Worm (Caenorhabditis elegans) whole organism, late embryonic: ENCODE results near the gene T01C3.2.

Source experiments
- C38D4.7 ChIP-seq: fragments of 200-800 bp; sonication (Bioruptor generic); optimal IDR thresholded peaks from 2 replicates; lab custom pipeline; 2018; ENCODE audit warnings: mild to moderate bottlenecking, missing genetic modification characterization, moderate library complexity, missing compliant biosample characterization
- F13H6.1 ChIP-seq: sonication (generic microtip); optimal IDR thresholded peaks from 2 replicates; lab custom pipeline; 2016; ENCODE audit warnings: missing genetic modification characterization, missing compliant biosample characterization
- K09A11.1 ChIP-seq: sonication (generic microtip); optimal IDR thresholded peaks from 2 replicates; lab custom pipeline; 2017; ENCODE audit warnings: antibody characterized with exemption, mild to moderate bottlenecking, missing genetic modification characterization, missing compliant biosample characterization; ENCODE audit not compliant: insufficient read depth
- ama-1 ChIP-seq: fragments of 150-350 bp; optimal IDR thresholded peaks from 2 replicates; lab custom pipeline; 2014
- ceh-22 ChIP-seq: sonication (generic microtip); optimal IDR thresholded peaks from 2 replicates; lab custom pipeline; 2017; ENCODE audit warnings: missing biosample characterization, missing genetic modification characterization
- ceh-31 ChIP-seq: sonication (generic microtip); optimal IDR thresholded peaks from 2 replicates; lab custom pipeline; 2016; ENCODE audit warnings: missing genetic modification characterization, missing compliant biosample characterization
- ceh-48 ChIP-seq: sonication (generic microtip); optimal IDR thresholded peaks from 2 replicates; lab custom pipeline; 2016; ENCODE audit warnings: missing genetic modification characterization, inconsistent platforms, missing compliant biosample characterization
- ceh-6 ChIP-seq: fragments of 200-800 bp; sonication (Bioruptor generic); optimal IDR thresholded peaks from 2 replicates; lab custom pipeline; 2018; ENCODE audit warnings: mild to moderate bottlenecking, missing genetic modification characterization, missing compliant biosample characterization
- che-1 ChIP-seq: sonication (generic microtip); optimal IDR thresholded peaks from 2 replicates; lab custom pipeline; 2016; ENCODE audit warnings: mild to moderate bottlenecking, missing genetic modification characterization, missing compliant biosample characterization
- dmd-4 ChIP-seq: sonication (generic microtip); optimal IDR thresholded peaks from 2 replicates; lab custom pipeline; 2016; ENCODE audit warnings: borderline replicate concordance, missing genetic modification characterization, missing compliant biosample characterization
- ets-4 ChIP-seq: sonication (generic microtip); optimal IDR thresholded peaks from 2 replicates; lab custom pipeline; 2016; ENCODE audit warnings: missing genetic modification characterization, missing compliant biosample characterization
- gmeb-2 ChIP-seq: sonication (generic microtip); optimal IDR thresholded peaks from 2 replicates; lab custom pipeline; 2016; ENCODE audit warnings: missing genetic modification characterization, inconsistent platforms, missing compliant biosample characterization
- hlh-13 ChIP-seq: fragments of 200-800 bp; sonication (Bioruptor generic); optimal IDR thresholded peaks from 2 replicates; lab custom pipeline; 2018; ENCODE audit warnings: mild to moderate bottlenecking, missing genetic modification characterization, missing compliant biosample characterization
- hlh-30 ChIP-seq: sonication (generic microtip); optimal IDR thresholded peaks from 2 replicates; lab custom pipeline; 2017; ENCODE audit warnings: antibody characterized with exemption, missing genetic modification characterization, missing compliant biosample characterization; ENCODE audit not compliant: insufficient read depth
- hlh-6 ChIP-seq: sonication (generic microtip); optimal IDR thresholded peaks from 2 replicates; lab custom pipeline; 2016; ENCODE audit warnings: missing genotype, missing genetic modification characterization, missing compliant biosample characterization
- lim-6 ChIP-seq: sonication (generic microtip); optimal IDR thresholded peaks from 2 replicates; lab custom pipeline; 2016; ENCODE audit warnings: missing genetic modification characterization, missing compliant biosample characterization
- lin-11 ChIP-seq: fragments of 200-800 bp; sonication (Bioruptor generic); optimal IDR thresholded peaks from 2 replicates; lab custom pipeline; 2018; ENCODE audit warnings: mild to moderate bottlenecking, missing genetic modification characterization, missing compliant biosample characterization
- mec-3 ChIP-seq: sonication (generic microtip); optimal IDR thresholded peaks from 2 replicates; lab custom pipeline; 2016; ENCODE audit warnings: borderline replicate concordance, missing genetic modification characterization, missing compliant biosample characterization
- nfya-1 ChIP-seq: sonication (generic microtip); optimal IDR thresholded peaks from 2 replicates; lab custom pipeline; 2017; ENCODE audit warnings: missing genetic modification characterization, mild to moderate bottlenecking, missing compliant biosample characterization, antibody characterized with exemption, moderate library complexity
- nhr-11 ChIP-seq: fragments of 150-350 bp; optimal IDR thresholded peaks from 2 replicates; lab custom pipeline; 2014; ENCODE audit warnings: missing biosample characterization, missing genetic modification characterization
- nhr-232 ChIP-seq: sonication (generic microtip); optimal IDR thresholded peaks from 2 replicates; lab custom pipeline; 2016; ENCODE audit warnings: missing genetic modification characterization, missing compliant biosample characterization
- npax-4 ChIP-seq: sonication (generic microtip); optimal IDR thresholded peaks from 2 replicates; lab custom pipeline; 2016; ENCODE audit warnings: missing genetic modification characterization, missing compliant biosample characterization
- pag-3 ChIP-seq: sonication (generic microtip); optimal IDR thresholded peaks from 2 replicates; lab custom pipeline; 2016; ENCODE audit warnings: missing compliant biosample characterization, missing genetic modification characterization, borderline replicate concordance
- pat-9 ChIP-seq: fragments of 200-800 bp; sonication (Bioruptor generic); optimal IDR thresholded peaks from 2 replicates; lab custom pipeline; 2018; ENCODE audit warnings: mild to moderate bottlenecking, missing genetic modification characterization, moderate library complexity, missing compliant biosample characterization
- pax-1 ChIP-seq: fragments of 150-350 bp; optimal IDR thresholded peaks from 2 replicates; lab custom pipeline; 2014; ENCODE audit warnings: missing biosample characterization, missing genetic modification characterization
- ref-2 ChIP-seq: sonication (generic microtip); optimal IDR thresholded peaks from 2 replicates; lab custom pipeline; 2016; ENCODE audit warnings: missing genetic modification characterization, missing compliant biosample characterization
- sox-2 ChIP-seq: fragments of 200-800 bp; sonication (Bioruptor generic); IDR thresholded peaks from 2 replicates; pipeline ENCODE4 v1.3.6; 2022; ENCODE audit warnings: missing genetic modification reagents, missing genetic modification characterization, missing compliant biosample characterization
- sox-4 ChIP-seq: sonication (generic microtip); optimal IDR thresholded peaks from 2 replicates; lab custom pipeline; 2017; ENCODE audit warnings: mild to moderate bottlenecking, missing genetic modification characterization, inconsistent platforms, missing compliant biosample characterization
- syd-9 ChIP-seq: sonication (generic microtip); optimal IDR thresholded peaks from 2 replicates; lab custom pipeline; 2016; ENCODE audit warnings: mild to moderate bottlenecking, missing genetic modification characterization, moderate library complexity, missing compliant biosample characterization
- tbx-2 ChIP-seq: sonication (generic microtip); optimal IDR thresholded peaks from 2 replicates; lab custom pipeline; 2016; ENCODE audit warnings: missing genetic modification characterization, missing compliant biosample characterization
- unc-42 ChIP-seq: sonication (generic microtip); optimal IDR thresholded peaks from 2 replicates; lab custom pipeline; 2016; ENCODE audit warnings: missing genotype, missing genetic modification characterization, missing compliant biosample characterization
- ztf-16 ChIP-seq: sonication (generic microtip); optimal IDR thresholded peaks from 2 replicates; lab custom pipeline; 2017; ENCODE audit warnings: missing genetic modification characterization, missing compliant biosample characterization

Gene T01C3.2

DNA sequence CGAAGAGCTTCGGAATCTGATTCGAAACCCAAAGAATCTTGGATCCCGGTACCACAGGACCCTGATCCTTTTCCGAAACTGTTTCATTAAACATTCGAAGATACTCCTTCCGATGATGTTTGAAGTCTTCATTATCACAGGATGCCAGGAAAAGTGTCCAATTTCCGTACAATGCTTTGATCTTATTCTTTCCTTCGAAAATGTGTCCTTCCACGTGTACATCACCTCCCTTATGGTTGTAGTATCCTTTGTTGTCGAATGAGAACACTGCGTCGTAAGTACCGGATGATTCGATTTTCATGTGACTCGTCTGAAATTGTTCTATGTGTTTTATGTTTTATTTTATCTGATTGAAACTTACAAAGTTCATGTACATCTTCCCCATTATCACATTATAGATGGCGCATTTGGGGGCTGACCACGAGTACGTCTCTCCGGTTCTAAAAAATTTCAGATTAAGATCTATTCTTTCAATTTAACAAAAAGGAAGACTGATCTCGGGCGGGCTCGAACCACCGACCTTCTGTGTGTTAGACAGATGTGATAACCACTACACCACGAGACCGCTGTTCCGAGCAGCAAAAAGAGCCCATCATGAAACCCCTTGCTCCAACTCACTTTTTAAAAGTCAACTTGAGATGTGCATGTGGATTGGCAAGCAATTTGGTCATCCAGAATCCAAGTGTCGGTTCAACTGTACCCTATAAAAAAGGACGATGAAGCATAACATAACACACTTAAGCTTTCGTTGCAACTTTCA is 21.8 kb downstream of the T01C3.2 start:
- TF ChIP-seq ama-1 (no peak), ceh-6 (no peak), pax-1 (no peak)

ce11 chrV:15013328-15013727 is 22.4 kb downstream of the T01C3.2 start:
- no peak for TF ChIP-seq sox-2 (GFP tag; lab: Robert Waterston, UW)
- TF ChIP-seq hlh-13, result no peak
- TF ChIP-seq syd-9, result no peak

DNA sequence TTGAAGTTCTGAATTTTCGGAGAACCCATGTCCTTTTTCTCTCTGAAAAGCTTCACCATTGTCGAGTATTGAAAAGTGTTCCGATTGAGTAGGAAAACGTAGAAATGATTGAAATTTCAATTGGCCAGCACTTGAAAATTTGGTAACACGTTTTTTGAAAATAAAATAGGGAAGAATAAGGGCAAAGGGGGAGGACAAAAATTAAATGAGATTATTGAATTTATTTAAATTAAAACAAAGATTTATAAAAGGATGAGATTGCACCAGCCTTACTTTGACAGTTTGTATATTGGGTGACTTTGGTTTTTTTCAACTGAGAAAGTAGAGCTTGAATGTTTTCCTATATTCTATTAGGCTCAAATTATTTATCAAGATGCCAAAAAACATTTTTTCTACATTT is 23.2 kb downstream of the T01C3.2 start, which contains the start of gene obr-2:
obr-2 (minus strand) TSS at position 101 of the 400 bp plus-strand sequence.
- TF ChIP-seq lim-6 (tag; lab: Kevin White, UChicago) (no peak), lin-11 (no peak), nhr-11 (no peak), gmeb-2 (tag; lab: Kevin White, UChicago) (no peak)

ce11 chrV:15015799-15016198 is 24.8 kb downstream of the T01C3.2 start:
- TF ChIP-seq nfya-1 (tag; lab: Kevin White, UChicago) (peak; percentile 13), nhr-232 (no peak)

DNA sequence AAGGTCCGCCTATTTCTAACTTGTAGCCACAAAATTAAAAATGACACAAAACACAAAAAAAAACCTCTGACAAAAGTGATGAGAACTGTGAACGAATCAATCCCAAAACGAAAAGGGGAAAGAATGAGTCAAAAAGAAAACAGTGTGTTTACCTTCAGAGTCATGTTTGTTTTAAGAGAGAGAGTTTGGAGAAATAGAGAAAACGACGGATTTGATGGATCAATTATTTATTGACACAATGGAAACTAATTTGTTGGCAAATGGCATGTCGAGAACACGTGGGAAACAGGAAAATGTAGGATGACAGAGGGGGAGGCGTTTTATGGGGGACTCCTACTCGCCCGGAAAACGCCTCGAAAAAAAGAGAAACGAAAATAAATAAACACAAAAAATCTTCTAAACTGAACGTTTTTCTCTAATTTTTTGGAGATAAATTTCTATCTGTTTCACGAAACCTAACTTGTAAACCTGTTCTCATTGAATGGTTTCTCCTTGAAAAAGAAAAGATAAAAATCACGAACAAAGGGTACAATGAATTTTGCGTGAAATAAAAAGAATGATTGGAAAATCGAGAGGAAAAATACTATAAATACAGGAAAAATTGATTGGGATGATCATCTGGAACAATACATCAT is 25.9 kb downstream of the T01C3.2 start:
- TF ChIP-seq tbx-2 (tag; lab: Kevin White, UChicago) (no peak), unc-42 (tag; lab: Kevin White, UChicago) (no peak), ref-2 (tag; lab: Kevin White, UChicago) (no peak), mec-3 (tag; lab: Kevin White, UChicago) (no peak), dmd-4 (no peak), ztf-16 (tag; lab: Kevin White, UChicago) (no peak), ceh-31 (tag; lab: Kevin White, UChicago) (no peak), F13H6.1 (tag; lab: Kevin White, UChicago) (no peak), K09A11.1 (tag; lab: Kevin White, UChicago) (no peak), hlh-6 (tag; lab: Kevin White, UChicago) (no peak), ceh-48 (tag; lab: Kevin White, UChicago) (no peak), ceh-6 (no peak), pag-3 (no peak), C38D4.7 (GFP tag; lab: Kevin White, UChicago) (no peak)

- TF ChIP-seq dmd-4 (no peak), ets-4 (tag; lab: Kevin White, UChicago) (no peak), npax-4 (tag; lab: Kevin White, UChicago) (no peak), sox-4 (no peak), C38D4.7 (GFP tag; lab: Kevin White, UChicago) (no peak), hlh-30 (no peak), pat-9 (tag; lab: Kevin White, UChicago) (no peak), ceh-22 (tag; lab: Kevin White, UChicago) (no peak), che-1 (tag; lab: Kevin White, UChicago) (no peak), sox-2 (GFP tag; lab: Robert Waterston, UW) (no peak)
These were observed 29.3 kb downstream of the T01C3.2 start, which contains the start of gene F14H8.2 for ce11 chrV:15020229-15020628. Gene F14H8.2, minus strand, starts transcription at chrV:15020329.
